Fruit fly (Drosophila melanogaster) whole organism, adult: ENCODE results near the gene Adar.

Experiments used
- CG11617 ChIP-seq: fragments of 200-800 bp; sonication (Bioruptor generic); optimal IDR thresholded peaks from 2 replicates; lab custom pipeline; 2017; ENCODE audit warnings: mild to moderate bottlenecking, missing biosample characterization, missing genetic modification reagents, missing genetic modification characterization
- CG12768 ChIP-seq: fragments of 200-800 bp; sonication (Bioruptor generic); optimal IDR thresholded peaks from 2 replicates; lab custom pipeline; 2017; ENCODE audit warnings: missing biosample characterization, missing genetic modification characterization, mild to moderate bottlenecking, moderate library complexity, missing genetic modification reagents
- CG14711 ChIP-seq: fragments of 200-800 bp; sonication (Bioruptor generic); optimal IDR thresholded peaks from 2 replicates; lab custom pipeline; 2018; ENCODE audit warnings: missing biosample characterization, mild to moderate bottlenecking, missing genetic modification characterization, moderate library complexity
- CG1620 ChIP-seq: fragments of 200-800 bp; sonication (Bioruptor generic); optimal IDR thresholded peaks from 2 replicates; lab custom pipeline; 2016; ENCODE audit warnings: missing biosample characterization, missing genetic modification characterization
- CG33017 ChIP-seq: fragments of 200-800 bp; sonication (Bioruptor generic); optimal IDR thresholded peaks from 2 replicates; lab custom pipeline; 2018; ENCODE audit warnings: missing biosample characterization, mild to moderate bottlenecking, missing genetic modification characterization, moderate library complexity
- CG5204 ChIP-seq: fragments of 200-800 bp; sonication (Bioruptor generic); optimal IDR thresholded peaks from 2 replicates; lab custom pipeline; 2016; ENCODE audit warnings: missing biosample characterization, missing genetic modification characterization
- CG7045 ChIP-seq: fragments of 200-800 bp; sonication (Bioruptor generic); optimal IDR thresholded peaks from 2 replicates; lab custom pipeline; 2017; ENCODE audit warnings: missing biosample characterization, mild to moderate bottlenecking, missing genetic modification characterization
- CG7101 ChIP-seq: fragments of 200-800 bp; sonication (Bioruptor generic); optimal IDR thresholded peaks from 2 replicates; lab custom pipeline; 2018; ENCODE audit warnings: missing biosample characterization, mild to moderate bottlenecking, missing genetic modification characterization, moderate library complexity
- Clk ChIP-seq: fragments of 200-800 bp; sonication (Bioruptor generic); optimal IDR thresholded peaks from 2 replicates; lab custom pipeline; 2017; ENCODE audit warnings: missing biosample characterization, missing genetic modification characterization
- Crg-1 ChIP-seq: fragments of 200-800 bp; sonication (Bioruptor generic); optimal IDR thresholded peaks from 2 replicates; lab custom pipeline; 2016; ENCODE audit warnings: missing biosample characterization, missing genetic modification characterization
- Hr96 ChIP-seq: fragments of 200-800 bp; sonication (Bioruptor generic); optimal IDR thresholded peaks from 2 replicates; lab custom pipeline; 2016; ENCODE audit warnings: missing biosample characterization, missing genetic modification characterization
- Mnt ChIP-seq: fragments of 200-800 bp; sonication (Bioruptor generic); optimal IDR thresholded peaks from 2 replicates; lab custom pipeline; 2016; ENCODE audit warnings: missing biosample characterization, mild to moderate bottlenecking, missing genetic modification characterization
- bab1 ChIP-seq: fragments of 200-800 bp; sonication (Bioruptor generic); optimal IDR thresholded peaks from 3 replicates; lab custom pipeline; 2019; ENCODE audit warnings: missing biosample characterization, mild to moderate bottlenecking, missing genetic modification characterization, moderate library complexity
- cic ChIP-seq: fragments of 200-800 bp; sonication (Bioruptor generic); optimal IDR thresholded peaks from 2 replicates; lab custom pipeline; 2017; ENCODE audit warnings: missing biosample characterization, mild to moderate bottlenecking, missing genetic modification characterization, moderate library complexity
- cnc ChIP-seq, 2 experiments: fragments of >200 bp; optimal IDR thresholded peaks; 2 replicates each; lab custom pipeline; 2017
- kay ChIP-seq: fragments of 200-800 bp; sonication (Bioruptor generic); peaks from one replicate; lab custom pipeline; 2016; ENCODE audit warnings: missing biosample characterization, missing genetic modification characterization, borderline replicate concordance
- ovo ChIP-seq: fragments of 200-800 bp; sonication (Bioruptor generic); optimal IDR thresholded peaks from 2 replicates; lab custom pipeline; 2016; ENCODE audit warnings: missing biosample characterization, missing genetic modification characterization
- pad ChIP-seq: fragments of 200-800 bp; sonication (Bioruptor generic); optimal IDR thresholded peaks from 3 replicates; lab custom pipeline; 2017; ENCODE audit warnings: missing biosample characterization, missing genetic modification characterization, mild to moderate bottlenecking, moderate library complexity, missing genetic modification reagents
- tj ChIP-seq: fragments of 200-800 bp; sonication (Bioruptor generic); optimal IDR thresholded peaks from 3 replicates; lab custom pipeline; 2017; ENCODE audit warnings: missing biosample characterization, mild to moderate bottlenecking, missing genetic modification characterization, moderate library complexity
- toe ChIP-seq: fragments of 200-800 bp; sonication (Bioruptor generic); optimal IDR thresholded peaks from 2 replicates; lab custom pipeline; 2016; ENCODE audit warnings: missing biosample characterization, missing genetic modification characterization

Gene Adar

DNA sequence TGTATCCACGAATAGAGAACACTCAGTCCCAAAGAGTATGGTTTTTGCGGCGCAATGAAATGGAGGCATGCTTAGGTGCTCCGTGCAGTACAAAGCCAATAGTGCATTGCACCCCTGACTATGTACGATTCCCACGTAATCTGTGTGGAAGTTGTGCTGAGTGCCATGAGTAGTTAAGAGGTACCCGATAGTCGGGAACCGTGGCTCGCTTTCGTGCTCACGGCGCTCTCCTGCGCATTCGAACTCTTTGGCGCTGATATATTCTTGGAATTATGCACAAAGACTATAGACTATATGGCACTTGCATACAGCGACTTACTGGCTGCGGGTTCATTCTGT, 51.1 kb downstream of the Adar start:
- TF ChIP-seq Hr96 (GFP tag; lab: Kevin White, UChicago), result peak; percentile 15
- TF ChIP-seq CG14711 (tag; lab: Kevin White, UChicago), result no peak
- no peak for TF ChIP-seq cnc (optimal IDR thresholded peaks at IDR 0.05; lab: Kevin White, UChicago)
- peak; percentile 5 for TF ChIP-seq Crg-1
- peak; percentile 41 for TF ChIP-seq CG12768 (GFP tag; lab: Kevin White, UChicago)
- peak; percentile 19 for TF ChIP-seq cic (GFP tag; lab: Kevin White, UChicago)
- TF ChIP-seq CG11617 (GFP tag; lab: Kevin White, UChicago), result peak; percentile 8
- TF ChIP-seq ovo (GFP tag; lab: Kevin White, UChicago), result peak; percentile 5
- peak; percentile 8 for TF ChIP-seq CG7101 (tag; lab: Kevin White, UChicago)
- TF ChIP-seq Clk, result no peak

dm6 chrX:1825912-1826862, 52.7 kb downstream of the Adar start:
- TF ChIP-seq CG1620 (GFP tag; lab: Kevin White, UChicago) (no peak), Crg-1 (no peak), cic (GFP tag; lab: Kevin White, UChicago) (no peak), CG7045 (GFP tag; lab: Kevin White, UChicago) (no peak)

dm6 chrX:1828097-1828496, 54.6 kb downstream of the Adar start:
- TF ChIP-seq CG33017 (tag; lab: Kevin White, UChicago) (no peak), Mnt (GFP tag; lab: Kevin White, UChicago) (peak; percentile 36)

DNA sequence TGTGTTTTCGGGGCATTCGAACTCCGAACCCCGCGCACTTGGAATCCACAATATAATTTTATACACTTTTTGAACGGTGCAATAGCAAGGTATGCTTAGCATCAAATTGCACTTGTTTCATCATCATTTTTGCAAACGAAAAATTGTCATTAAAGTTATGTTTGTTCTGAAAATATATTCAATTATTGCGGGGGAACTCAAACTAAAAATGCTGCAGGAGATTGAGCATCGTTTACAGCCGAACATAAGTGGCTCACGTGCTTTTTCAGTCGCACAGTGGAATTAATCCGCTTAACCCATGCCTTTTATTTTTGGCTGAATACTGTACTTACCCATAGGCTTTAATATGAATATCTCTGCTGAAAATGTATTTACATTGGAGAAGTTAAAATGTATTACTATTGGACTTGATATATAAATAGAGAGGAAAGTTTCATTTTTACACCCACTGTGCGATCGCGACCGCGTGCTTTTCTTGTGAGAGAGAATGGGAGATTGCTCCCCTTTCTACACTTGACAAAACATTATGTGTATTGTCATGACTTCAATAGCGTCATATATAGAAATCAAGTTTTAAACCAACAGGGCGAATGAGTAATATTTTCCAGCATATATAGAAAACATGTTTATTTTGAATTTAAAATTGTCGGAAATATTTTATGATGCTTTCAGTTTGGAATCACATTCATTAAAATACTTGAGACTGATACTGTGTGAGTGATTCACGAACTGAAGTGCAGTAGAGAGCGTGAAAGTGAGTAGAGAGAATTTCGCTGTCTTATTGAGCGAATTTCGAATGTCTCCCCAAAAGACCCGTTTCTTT, 57.1 kb downstream of the Adar start:
- TF ChIP-seq Mnt (GFP tag; lab: Kevin White, UChicago) (peak; percentile 92), Crg-1 (peak; percentile 86), kay (GFP tag; lab: Kevin White, UChicago) (peak; percentile 96), Clk (peak; percentile 43), toe (GFP tag; lab: Kevin White, UChicago) (peak; percentile 63), cic (GFP tag; lab: Kevin White, UChicago) (peak; percentile 69), cnc (optimal IDR thresholded peaks at IDR 0.05; lab: Kevin White, UChicago) (no peak), CG7101 (tag; lab: Kevin White, UChicago) (peak; percentile 95), bab1 (GFP tag; lab: Kevin White, UChicago) (peak; percentile 97), pad (GFP tag; lab: Kevin White, UChicago) (peak; percentile 89), Hr96 (GFP tag; lab: Kevin White, UChicago) (peak; percentile 93), CG11617 (GFP tag; lab: Kevin White, UChicago) (peak; percentile 98), ovo (GFP tag; lab: Kevin White, UChicago) (peak; percentile 90), CG12768 (GFP tag; lab: Kevin White, UChicago) (peak; percentile 84), CG5204 (peak; percentile 88), CG33017 (tag; lab: Kevin White, UChicago) (peak; percentile 85), CG7045 (GFP tag; lab: Kevin White, UChicago) (peak; percentile 75), CG14711 (tag; lab: Kevin White, UChicago) (peak; percentile 94), CG1620 (GFP tag; lab: Kevin White, UChicago) (peak; percentile 90), tj (peak; percentile 85)

DNA sequence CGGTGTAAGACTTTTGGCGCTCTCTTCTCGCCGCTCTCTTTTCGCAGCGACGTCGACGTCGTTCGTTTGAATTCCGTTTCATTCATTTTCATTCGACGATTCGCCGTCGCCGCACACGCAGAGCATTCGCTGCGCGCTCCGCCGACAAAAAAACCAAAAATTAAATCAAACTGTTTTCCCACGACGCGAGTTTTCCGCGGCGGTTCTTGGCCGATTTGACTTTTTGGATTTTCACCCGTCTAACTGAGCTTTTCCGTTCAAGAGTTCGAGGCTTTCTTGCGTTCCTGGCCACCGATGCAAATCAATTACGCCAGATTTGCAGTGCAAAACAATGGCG, 57.7 kb downstream of the Adar start:
- TF ChIP-seq CG5204 (no peak), CG1620 (GFP tag; lab: Kevin White, UChicago) (no peak), Crg-1 (no peak), CG14711 (tag; lab: Kevin White, UChicago) (no peak), CG7045 (GFP tag; lab: Kevin White, UChicago) (no peak), CG33017 (tag; lab: Kevin White, UChicago) (no peak), CG11617 (GFP tag; lab: Kevin White, UChicago) (peak; percentile 79), Mnt (GFP tag; lab: Kevin White, UChicago) (no peak), cic (GFP tag; lab: Kevin White, UChicago) (peak; percentile 15), pad (GFP tag; lab: Kevin White, UChicago) (no peak), Hr96 (GFP tag; lab: Kevin White, UChicago) (no peak), CG7101 (tag; lab: Kevin White, UChicago) (no peak), Clk (no peak)

dm6 chrX:1832699-1833098, 59.2 kb downstream of the Adar start:
- TF ChIP-seq Clk (no peak), cnc (optimal IDR thresholded peaks at IDR 0.05; lab: Kevin White, UChicago) (no peak), CG12768 (GFP tag; lab: Kevin White, UChicago) (peak; percentile 9), ovo (GFP tag; lab: Kevin White, UChicago) (no peak), CG7045 (GFP tag; lab: Kevin White, UChicago) (no peak), Crg-1 (no peak)
